Worm (Caenorhabditis elegans): ENCODE measurements around the gene fbxb-102.

ce11 chrII:12460602-12461453, 21.9 kb upstream of the fbxb-102 start, which contains the start of gene tag-280:
- TF ChIP-seq ceh-45 (GFP tag; IDR thresholded peaks at IDR 0.05), result no peak
- TF ChIP-seq pqm-1 (tag; optimal IDR thresholded peaks at IDR 0.05), result no peak
- no peak for TF ChIP-seq npax-4 (tag; optimal IDR thresholded peaks at IDR 0.05)
- no peak for TF ChIP-seq nfya-1 (tag; optimal IDR thresholded peaks at IDR 0.05)
- no peak for TF ChIP-seq ets-4 (tag; optimal IDR thresholded peaks at IDR 0.05)
- TF ChIP-seq hlh-6 (tag; optimal IDR thresholded peaks at IDR 0.05), result no peak
- TF ChIP-seq tbx-2 (tag; optimal IDR thresholded peaks at IDR 0.05), result no peak
- no peak for TF ChIP-seq ama-1 (optimal IDR thresholded peaks at IDR 0.05)
- TF ChIP-seq sox-4 (tag; optimal IDR thresholded peaks at IDR 0.05), result no peak
- no peak for TF ChIP-seq hlh-30 (tag; optimal IDR thresholded peaks at IDR 0.05; ENCODE audit: insufficient read depth)

All from whole organism, late embryonic.